Worm (Caenorhabditis elegans) whole organism, L4/young adult: Measurements from ENCODE around the gene srj-37.

Source experiments
- W03F9.2 ChIP-seq: fragments of 150-350 bp; optimal IDR thresholded peaks from 2 replicates; lab custom pipeline; 2014; ENCODE audit warnings: missing biosample characterization, missing genetic modification characterization
- him-1 ChIP-seq: sonication (generic microtip); optimal IDR thresholded peaks from 2 replicates; lab custom pipeline; 2016; ENCODE audit warnings: missing genotype, missing genetic modification reagents, missing genetic modification characterization, missing compliant biosample characterization

ce11 chrV:671342-671741, 32.9 kb downstream of the srj-37 start, which contains the start of gene sru-24:
- TF ChIP-seq him-1 (tag; lab: Kevin White, UChicago) (no peak), W03F9.2 (tag; lab: Kevin White, UChicago) (no peak)
